Worm (Caenorhabditis elegans): ENCODE measurements around the gene R05D3.3.
"Not testable (repeated sequence)": the region's sequence is repeated elsewhere in the genome, so short reads cannot be mapped to it uniquely, and the experiment has no call there.

ce11 chrIII:8339372-8339771 is 24.4 kb upstream of the R05D3.3 start, which contains the start of gene clc-28:
- not testable (repeated sequence) for TF ChIP-seq F49E8.2 (tag; optimal IDR thresholded peaks at IDR 0.05; ENCODE audit: borderline replicate concordance); lin-29 (GFP tag; IDR thresholded peaks at IDR 0.05); nhr-77 (tag; optimal IDR thresholded peaks at IDR 0.05); snpc-4 (tag; optimal IDR thresholded peaks at IDR 0.05); unc-62 (GFP tag; optimal IDR thresholded peaks at IDR 0.05 in 1 of 2); unc-62 (tag; optimal IDR thresholded peaks at IDR 0.05); ztf-11 (tag; optimal IDR thresholded peaks at IDR 0.05); tag-97 (GFP tag; IDR thresholded peaks at IDR 0.05); nhr-111 (GFP tag; optimal IDR thresholded peaks at IDR 0.05); ztf-7 (tag; optimal IDR thresholded peaks at IDR 0.05); unc-39 (tag; optimal IDR thresholded peaks at IDR 0.05); saeg-2 (GFP tag; IDR thresholded peaks at IDR 0.05); F44E2.7 (GFP tag; IDR thresholded peaks at IDR 0.05); zag-1 (tag; optimal IDR thresholded peaks at IDR 0.05); attf-4 (tag; optimal IDR thresholded peaks at IDR 0.05)
